Worm (Caenorhabditis elegans) whole organism, L4/young adult: ENCODE results near the gene snpc-1.1.

Source experiments
- W03F9.2 ChIP-seq: fragments of 150-350 bp; optimal IDR thresholded peaks from 2 replicates; lab custom pipeline; 2014; ENCODE audit warnings: missing biosample characterization, missing genetic modification characterization
- dao-5 ChIP-seq: sonication (generic microtip); optimal IDR thresholded peaks from 2 replicates; lab custom pipeline; 2016; ENCODE audit warnings: missing genotype, missing genetic modification characterization, moderate library complexity, missing compliant biosample characterization
- him-1 ChIP-seq: sonication (generic microtip); optimal IDR thresholded peaks from 2 replicates; lab custom pipeline; 2016; ENCODE audit warnings: missing genotype, missing genetic modification reagents, missing genetic modification characterization, missing compliant biosample characterization

snpc-1.1 gene

DNA sequence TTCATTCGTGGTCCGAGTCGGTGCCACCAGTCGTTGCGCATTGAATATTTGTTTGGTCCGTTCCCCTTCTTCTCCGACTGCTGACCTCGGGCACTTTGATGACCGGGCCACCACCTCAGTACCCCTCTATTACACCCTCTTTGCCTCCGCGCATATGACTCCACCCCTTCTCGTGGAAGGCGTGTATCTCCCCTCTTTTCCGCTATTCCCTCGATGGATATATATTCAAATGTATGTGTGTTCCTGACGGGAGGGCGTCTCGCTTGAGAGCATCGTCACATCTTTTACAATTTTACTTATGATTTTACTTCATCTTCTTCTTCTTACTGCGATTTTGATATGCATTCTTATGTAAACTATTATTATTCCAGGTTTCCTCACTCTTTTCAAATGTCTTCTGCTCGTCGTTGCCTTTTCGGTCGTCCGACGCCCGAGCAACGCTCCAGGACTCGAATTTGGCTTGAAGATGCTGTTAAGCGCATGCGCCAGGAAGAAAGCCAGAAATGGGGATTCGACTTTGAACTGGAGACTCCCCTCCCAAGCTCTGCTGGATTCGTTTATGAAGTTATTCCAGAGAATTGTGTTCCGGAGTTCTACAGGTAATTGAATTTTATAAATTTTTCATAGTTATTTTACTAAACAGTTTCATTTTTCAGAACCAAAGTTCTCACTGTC lies 29.9 kb upstream of the snpc-1.1 start, which contains the start of gene cki-1:
Gene cki-1, plus strand, starts transcription at position 372 of the 675 bp plus-strand sequence.
- TF ChIP-seq W03F9.2 (no peak), dao-5 (tag; lab: Kevin White, UChicago) (no peak), him-1 (tag; lab: Kevin White, UChicago) (no peak)

DNA sequence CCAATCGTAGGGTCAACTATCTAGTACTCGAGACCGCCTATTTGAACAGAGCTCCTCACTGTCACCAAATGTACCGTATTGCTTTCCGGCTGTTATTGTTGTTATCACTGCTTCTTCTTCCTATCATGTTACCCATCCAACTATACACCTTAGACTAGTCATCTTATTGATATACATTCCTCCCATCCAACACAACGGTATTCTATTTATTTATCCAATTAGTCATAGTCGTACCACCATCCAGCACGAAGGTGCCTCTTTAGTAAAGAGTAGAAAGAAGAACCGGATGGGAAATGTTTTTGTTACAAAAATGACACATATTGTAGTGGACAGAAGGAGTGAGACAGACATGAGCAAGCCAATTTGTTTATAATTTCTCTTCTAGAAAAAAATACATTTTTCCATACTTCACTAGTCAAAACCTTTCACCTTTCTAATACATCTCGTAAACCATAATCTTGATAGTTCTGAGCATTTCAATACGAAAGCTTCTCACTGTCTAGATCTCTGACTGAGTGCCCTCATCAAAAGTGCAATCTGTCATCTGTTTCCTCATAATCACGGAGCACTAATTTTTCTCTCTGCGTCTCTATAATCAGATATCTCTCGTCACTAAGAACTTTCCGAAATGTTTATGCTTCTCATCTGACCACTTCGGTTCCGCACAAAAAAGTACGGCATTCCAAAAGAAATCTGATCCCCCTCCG lies 29.2 kb upstream of the snpc-1.1 start:
- TF ChIP-seq W03F9.2 (no peak), him-1 (tag; lab: Kevin White, UChicago) (no peak), dao-5 (tag; lab: Kevin White, UChicago) (no peak)

DNA sequence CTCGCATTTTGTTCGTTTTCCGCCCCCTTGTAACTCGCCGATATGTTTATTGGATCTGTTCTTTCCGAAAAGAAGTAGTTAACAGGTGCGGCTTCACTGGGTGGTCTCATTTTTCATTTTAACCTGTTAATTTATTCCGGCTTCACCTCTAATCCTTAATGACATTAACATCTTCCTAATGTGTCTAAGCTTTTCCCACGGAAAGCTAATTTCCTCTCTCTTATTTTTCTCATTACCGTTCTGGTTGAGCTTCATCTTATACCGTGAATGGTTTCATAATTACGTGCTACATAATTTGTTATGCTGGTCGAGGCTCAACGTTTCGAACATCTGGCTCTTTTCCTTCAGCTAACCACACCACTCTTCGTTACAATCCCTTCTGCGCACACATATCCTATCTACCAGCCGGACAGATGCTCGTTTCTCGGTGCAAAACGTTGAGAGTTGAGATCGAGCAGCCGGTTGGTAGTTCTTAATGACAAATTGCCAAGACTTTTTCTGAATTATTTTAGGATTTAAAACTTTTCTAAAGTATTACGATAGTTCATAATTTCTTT lies 28.3 kb upstream of the snpc-1.1 start:
- no peak for TF ChIP-seq W03F9.2
- no peak for TF ChIP-seq dao-5 (tag; lab: Kevin White, UChicago)
- TF ChIP-seq him-1 (tag; lab: Kevin White, UChicago), result no peak

DNA sequence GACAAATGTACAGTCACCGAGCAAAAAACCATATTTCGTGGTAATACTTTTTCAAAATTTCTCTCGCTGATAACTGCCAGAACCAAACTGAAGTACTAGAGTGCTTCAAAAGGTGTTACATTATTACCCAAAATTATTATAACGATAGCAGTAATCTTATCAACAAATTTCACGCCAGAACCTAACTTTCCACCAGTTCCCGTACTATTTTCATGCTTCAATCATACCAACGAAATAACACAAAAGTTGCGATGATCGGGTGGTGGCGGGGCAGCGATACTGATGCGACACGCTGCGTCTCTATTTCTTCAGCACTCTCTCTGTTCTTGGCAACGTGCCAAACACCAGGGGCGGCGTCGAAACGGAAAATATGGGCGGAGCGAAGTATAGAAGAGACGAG lies 27.8 kb upstream of the snpc-1.1 start:
- TF ChIP-seq W03F9.2 (no peak), him-1 (tag; lab: Kevin White, UChicago) (no peak), dao-5 (tag; lab: Kevin White, UChicago) (no peak)

DNA sequence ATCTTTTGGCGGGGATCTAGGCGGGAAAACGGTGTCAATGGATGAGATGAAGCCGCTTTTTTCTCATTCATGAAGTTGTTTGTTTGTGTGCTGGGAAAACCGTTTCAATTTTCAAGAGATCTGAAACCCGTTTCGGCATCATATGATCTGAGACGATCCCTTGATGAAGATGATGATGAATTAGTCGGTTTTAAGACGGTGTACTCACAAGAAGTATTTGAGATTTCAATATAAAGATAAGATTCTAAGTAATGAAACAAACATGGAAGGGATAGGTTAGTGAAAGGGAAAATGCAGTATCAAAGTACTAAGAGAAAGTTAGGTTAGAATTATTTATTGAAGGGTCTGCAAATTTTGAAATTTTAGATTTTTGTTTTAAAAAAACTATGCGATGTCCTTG lies 27.1 kb upstream of the snpc-1.1 start:
- TF ChIP-seq dao-5 (tag; lab: Kevin White, UChicago) (no peak), W03F9.2 (no peak), him-1 (tag; lab: Kevin White, UChicago) (no peak)

DNA sequence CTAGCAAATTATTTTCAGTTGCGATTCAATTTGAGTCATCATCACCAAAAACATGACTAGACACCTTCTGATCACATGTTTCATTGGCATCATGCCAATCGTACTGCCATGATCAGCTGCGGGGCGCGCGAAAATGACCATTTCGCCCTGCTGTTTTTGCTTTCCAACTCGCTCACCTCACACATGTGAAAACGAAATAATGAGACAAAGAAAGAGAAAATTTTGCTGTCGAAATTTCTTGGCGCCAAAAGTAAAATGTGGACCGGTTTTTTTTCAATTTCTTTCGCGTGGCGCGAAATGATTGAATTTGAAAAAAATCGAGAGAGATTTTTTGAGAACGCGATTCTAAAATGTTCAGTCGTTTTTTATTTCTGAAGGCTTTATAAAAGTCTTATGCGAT lies 25.8 kb upstream of the snpc-1.1 start:
- TF ChIP-seq dao-5 (tag; lab: Kevin White, UChicago) (no peak), him-1 (tag; lab: Kevin White, UChicago) (no peak), W03F9.2 (no peak)

DNA sequence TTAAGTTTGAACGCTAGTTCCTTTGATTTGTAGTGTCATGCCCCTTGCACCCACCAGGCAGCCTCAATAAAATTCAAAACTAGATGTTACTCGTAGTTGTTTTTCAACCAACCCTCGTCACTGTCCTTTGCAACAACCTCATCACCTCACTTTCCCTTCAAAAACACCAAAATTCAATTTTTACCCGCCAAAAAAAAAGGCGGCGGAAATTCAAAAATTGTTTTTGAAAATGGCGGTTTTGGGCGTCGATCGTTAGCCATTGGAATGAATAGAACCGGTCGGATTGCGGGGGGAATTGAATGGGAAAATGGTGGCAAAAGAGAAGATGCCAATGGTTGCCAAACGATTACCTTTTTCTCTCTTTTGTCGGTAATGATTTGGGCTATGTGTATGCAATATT lies 25.0 kb upstream of the snpc-1.1 start:
- TF ChIP-seq dao-5 (tag; lab: Kevin White, UChicago) (no peak), him-1 (tag; lab: Kevin White, UChicago) (no peak), W03F9.2 (no peak)

DNA sequence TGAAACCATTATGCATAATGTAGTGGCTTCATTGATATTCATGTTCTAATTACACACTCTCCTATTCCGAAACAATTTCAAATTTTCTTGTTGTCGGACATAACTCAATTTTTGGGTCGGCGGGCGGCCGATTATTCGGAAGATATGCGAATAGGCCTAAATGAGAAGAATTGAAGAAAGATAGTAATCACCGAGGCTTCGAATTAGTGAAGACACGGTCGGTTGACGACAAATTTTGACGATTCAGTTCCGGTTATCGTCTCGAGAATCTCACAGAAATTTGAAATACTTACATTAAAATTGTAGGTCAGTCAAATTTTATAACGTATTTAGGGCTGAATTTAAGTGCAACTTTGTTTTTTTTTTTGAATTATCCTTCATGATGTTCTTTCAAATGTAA lies 22.1 kb upstream of the snpc-1.1 start:
- TF ChIP-seq dao-5 (tag; lab: Kevin White, UChicago) (no peak), W03F9.2 (no peak), him-1 (tag; lab: Kevin White, UChicago) (no peak)

DNA sequence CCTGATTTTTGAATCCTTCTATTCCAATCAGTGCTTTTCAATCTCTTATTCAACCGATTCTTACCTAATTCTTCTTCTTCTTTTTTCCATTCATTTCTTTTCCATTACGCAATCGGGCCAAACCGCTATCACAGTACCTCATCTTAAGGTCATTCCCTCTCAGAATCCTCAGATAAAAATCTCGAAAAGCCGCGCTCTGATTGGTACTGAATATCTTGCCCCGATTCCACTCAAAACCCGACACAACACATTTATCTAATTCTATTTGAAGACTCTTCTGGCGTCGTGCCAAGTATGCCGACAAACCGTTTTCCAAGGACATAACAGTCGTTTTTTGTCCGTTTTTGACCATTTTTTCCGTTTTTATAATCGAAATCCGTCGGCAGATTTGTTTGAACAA lies 20.8 kb upstream of the snpc-1.1 start:
- TF ChIP-seq W03F9.2, result no peak
- TF ChIP-seq him-1 (tag; lab: Kevin White, UChicago), result no peak
- no peak for TF ChIP-seq dao-5 (tag; lab: Kevin White, UChicago)

DNA sequence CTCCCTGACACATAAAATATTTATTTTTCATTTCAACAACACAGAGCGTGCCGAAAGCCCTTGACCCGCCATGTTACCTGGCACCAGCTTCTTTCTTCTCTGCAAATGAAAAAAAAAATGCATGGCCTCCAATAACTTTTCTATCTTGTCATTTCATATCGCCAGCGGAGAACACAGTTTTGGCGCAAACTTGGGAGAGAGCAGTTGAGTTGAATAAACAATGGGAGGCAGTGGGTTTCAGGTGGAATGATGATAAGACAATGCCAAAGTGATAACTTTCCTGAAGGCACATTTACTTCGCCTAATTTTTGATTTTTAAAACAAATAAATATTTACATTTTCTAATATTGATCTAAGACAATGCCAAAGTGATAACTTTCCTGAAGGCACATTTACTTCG lies 20.2 kb upstream of the snpc-1.1 start:
- TF ChIP-seq him-1 (tag; lab: Kevin White, UChicago), result no peak
- no peak for TF ChIP-seq dao-5 (tag; lab: Kevin White, UChicago)
- no peak for TF ChIP-seq W03F9.2

DNA sequence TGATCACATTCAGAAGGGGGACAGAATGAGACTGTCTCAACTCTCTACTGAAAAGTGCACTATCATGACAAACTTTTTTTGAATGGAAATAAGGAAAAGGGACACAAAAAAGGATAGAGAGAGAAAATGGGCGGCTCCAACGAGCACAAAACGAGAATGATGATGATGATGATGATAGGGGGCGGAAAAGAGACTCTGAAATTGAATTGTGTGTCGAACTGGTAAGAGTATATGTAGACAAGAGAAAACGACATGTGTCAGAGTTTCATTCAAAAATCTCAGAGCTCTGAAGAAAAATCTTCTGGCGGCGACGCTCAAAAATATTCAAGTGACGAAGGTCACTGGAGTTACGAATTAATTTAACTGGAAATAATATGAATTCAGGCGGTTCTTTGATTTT lies 14.2 kb upstream of the snpc-1.1 start:
- no peak for TF ChIP-seq him-1 (tag; lab: Kevin White, UChicago)

DNA sequence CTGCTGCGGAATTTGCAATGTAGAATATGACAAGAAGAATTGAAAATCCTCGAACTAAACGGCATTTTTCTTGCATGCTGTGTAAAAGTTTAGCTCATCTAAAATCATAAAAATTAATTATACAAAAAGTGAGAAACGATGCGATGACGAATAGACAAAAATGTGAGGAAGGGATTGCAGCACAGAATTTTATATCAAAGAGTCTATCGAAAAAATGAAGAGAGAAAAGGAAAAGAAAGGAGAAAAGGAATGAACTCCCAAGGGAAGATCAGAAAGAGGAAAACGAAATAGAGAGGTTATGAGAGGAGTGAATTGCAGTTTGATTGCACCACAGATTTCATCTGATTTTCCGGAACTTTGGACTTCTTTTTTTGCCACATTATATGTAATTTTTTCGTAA lies 13.1 kb upstream of the snpc-1.1 start, which contains the start of gene glr-4:
Gene glr-4, minus strand, starts transcription at position 101 of the 400 bp plus-strand sequence.
- TF ChIP-seq W03F9.2 (no peak), dao-5 (tag; lab: Kevin White, UChicago) (no peak), him-1 (tag; lab: Kevin White, UChicago) (no peak)

DNA sequence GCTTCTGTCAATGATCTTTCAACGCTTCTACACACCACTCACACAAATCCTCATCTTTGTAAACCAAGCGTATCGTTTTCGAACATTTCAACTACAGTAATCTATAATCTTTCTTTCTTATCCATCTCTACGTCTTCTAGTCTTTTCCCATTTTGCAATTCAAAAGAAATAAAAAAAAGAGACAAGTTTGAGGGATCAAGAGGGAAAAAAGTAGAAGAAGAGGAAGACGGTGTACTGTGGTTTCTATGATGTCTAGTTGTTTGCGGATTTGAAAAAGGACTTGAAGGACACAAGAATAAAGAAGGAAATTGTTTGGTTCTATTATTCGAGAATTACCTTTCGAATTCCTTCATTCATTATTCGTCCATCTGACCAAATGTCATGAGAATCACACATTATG lies 11.4 kb upstream of the snpc-1.1 start:
- no peak for TF ChIP-seq W03F9.2
- TF ChIP-seq dao-5 (tag; lab: Kevin White, UChicago), result no peak
- no peak for TF ChIP-seq him-1 (tag; lab: Kevin White, UChicago)

DNA sequence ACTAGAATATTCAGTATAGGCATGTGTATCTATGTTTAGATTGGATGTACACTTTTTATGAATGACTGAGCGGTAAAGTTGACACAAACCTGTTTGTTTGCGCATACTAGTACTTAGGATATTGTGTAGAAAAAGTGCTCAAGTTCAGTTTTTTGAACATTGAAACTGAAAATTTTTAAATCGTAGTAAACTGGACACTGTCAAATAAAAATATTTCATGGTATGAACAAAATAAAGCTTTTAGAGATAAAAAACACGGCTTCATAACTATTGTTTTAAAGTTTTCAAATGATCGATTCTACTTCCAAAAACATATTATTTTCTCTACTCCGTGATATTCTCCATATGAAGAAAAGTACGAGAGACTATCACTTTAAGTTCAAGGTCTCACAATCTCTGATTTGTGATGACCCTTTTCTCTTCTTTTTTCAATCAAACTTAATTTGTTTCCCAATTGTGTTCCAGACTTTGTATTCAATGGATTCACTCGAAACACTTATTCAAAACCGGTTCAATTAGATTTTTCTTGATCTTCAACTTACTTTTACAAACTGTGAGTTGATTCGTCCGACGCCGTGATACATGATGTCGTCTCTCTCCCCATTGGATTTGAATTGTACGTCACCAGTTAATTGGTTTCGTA lies 10.4 kb upstream of the snpc-1.1 start:
- no peak for TF ChIP-seq W03F9.2
- TF ChIP-seq dao-5 (tag; lab: Kevin White, UChicago), result no peak
- no peak for TF ChIP-seq him-1 (tag; lab: Kevin White, UChicago)
